Worm (Caenorhabditis elegans): Measurements from ENCODE around the gene C55B6.1.

DNA sequence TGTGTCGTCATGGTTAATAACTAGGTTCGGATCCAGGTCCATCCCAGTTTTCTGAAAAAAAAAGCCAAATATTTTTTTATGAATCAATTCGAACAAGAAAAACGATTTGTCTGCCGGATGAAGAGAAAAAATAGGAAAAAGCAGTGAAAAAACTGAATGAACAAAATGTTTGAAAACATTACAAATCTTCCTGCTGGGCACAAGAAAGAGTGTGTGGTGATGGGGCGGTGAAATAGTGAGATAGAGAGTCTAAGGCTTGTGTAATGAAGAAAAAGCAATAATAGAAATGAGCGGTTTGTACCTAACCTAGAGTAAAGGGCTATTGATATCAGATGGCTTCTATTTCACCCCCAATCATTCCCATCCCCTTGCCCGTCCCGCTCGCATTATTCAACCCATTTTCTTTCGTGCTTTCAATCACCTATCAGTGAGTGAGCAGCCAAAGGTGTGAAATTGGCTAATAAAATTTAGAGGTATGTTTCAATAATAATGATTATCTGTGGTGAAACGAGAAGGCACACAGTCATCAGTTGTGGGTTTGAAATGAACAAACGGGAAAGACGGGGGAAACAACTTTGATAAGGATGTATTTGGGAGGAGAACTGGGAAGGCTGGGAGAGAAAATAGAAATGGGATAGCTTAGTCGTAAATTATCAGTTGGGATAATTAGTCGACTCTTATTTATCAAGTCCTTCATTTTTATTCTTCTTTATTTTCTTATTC is 29.4 kb upstream of the C55B6.1 start, which contains the start of gene bar-1:
- TF ChIP-seq flt-1 (GFP tag; IDR thresholded peaks at IDR 0.05) (no peak), scrt-1 (GFP tag; IDR thresholded peaks at IDR 0.05) (no peak), sea-1 (GFP tag; conservative IDR thresholded peaks at IDR 0.05) (no peak), hmg-4 (GFP tag; optimal IDR thresholded peaks at IDR 0.05) (no peak), F13C5.2 (tag; optimal IDR thresholded peaks at IDR 0.05) (no peak), tbx-11 (GFP tag; IDR thresholded peaks at IDR 0.05) (no peak), hnd-1 (tag; optimal IDR thresholded peaks at IDR 0.05) (no peak), ama-1 (optimal IDR thresholded peaks at IDR 0.05) (no peak), tbx-37 (GFP tag; conservative IDR thresholded peaks at IDR 0.05) (no peak)
